Worm (Caenorhabditis elegans): Measurements from ENCODE around the gene srbc-29.

DNA sequence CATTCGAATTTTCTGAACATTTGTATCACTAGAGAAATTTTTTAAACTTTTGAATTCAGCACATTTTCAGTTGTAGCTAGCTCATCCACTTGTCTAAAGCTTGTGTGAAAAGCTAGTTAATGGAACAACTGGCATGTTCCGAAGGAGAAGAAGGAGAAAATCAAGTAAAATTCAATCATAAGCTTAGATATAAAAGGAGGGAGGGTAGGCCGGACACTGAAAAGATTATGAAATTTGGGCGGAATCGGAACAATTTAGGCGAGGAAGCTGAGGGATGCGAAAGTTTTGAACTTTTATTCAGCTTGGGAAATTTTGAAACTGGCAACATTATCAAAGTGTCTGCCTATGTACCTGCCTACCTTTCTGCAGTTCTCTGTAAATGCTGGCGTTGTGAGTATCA is 18.2 kb downstream of the srbc-29 start:
- TF ChIP-seq mab-5 (tag; optimal IDR thresholded peaks at IDR 0.05) (no peak), elt-1 (tag; optimal IDR thresholded peaks at IDR 0.05; ENCODE audit: borderline replicate concordance, insufficient read depth) (no peak), nhr-237 (tag; optimal IDR thresholded peaks at IDR 0.05) (no peak)
